Worm (Caenorhabditis elegans) whole organism, young adult: ENCODE data around the gene gtl-1.

ENCODE experiments used
- C06A6.2 ChIP-seq: fragments of 200-800 bp; sonication (Bioruptor generic); conservative IDR thresholded peaks from 2 replicates; pipeline ENCODE4 v1.3.6; 2022; ENCODE audit warnings: missing genetic modification characterization, missing compliant biosample characterization
- D2030.7 ChIP-seq: fragments of 200-800 bp; sonication (Bioruptor generic); IDR thresholded peaks from 2 replicates; pipeline ENCODE4 v1.3.6; 2022; ENCODE audit warnings: missing genetic modification reagents, missing genetic modification characterization, missing compliant biosample characterization
- F23B12.7 ChIP-seq: sonication (generic microtip); optimal IDR thresholded peaks from 2 replicates; lab custom pipeline; 2017; ENCODE audit warnings: missing genetic modification characterization, mild to moderate bottlenecking, missing compliant biosample characterization, antibody characterized with exemption, moderate library complexity; ENCODE audit not compliant: insufficient read depth
- K11D2.4 ChIP-seq: fragments of 200-800 bp; sonication (Bioruptor generic); IDR thresholded peaks from 2 replicates; pipeline ENCODE4 v1.3.6; 2022; ENCODE audit warnings: missing genetic modification reagents, missing genetic modification characterization, missing compliant biosample characterization
- T26A5.8 ChIP-seq: sonication (generic microtip); optimal IDR thresholded peaks from 2 replicates; lab custom pipeline; 2016; ENCODE audit warnings: missing genetic modification characterization, missing compliant biosample characterization
- Y53F4B.3 ChIP-seq: fragments of 200-800 bp; sonication (Bioruptor generic); IDR thresholded peaks from 2 replicates; pipeline ENCODE4 v1.3.6; 2022; ENCODE audit warnings: missing genetic modification reagents, missing genetic modification characterization, missing compliant biosample characterization
- Y53G8AR.9 ChIP-seq: fragments of 200-800 bp; sonication (Bioruptor generic); conservative IDR thresholded peaks from 2 replicates; pipeline ENCODE4 v1.3.6; 2022; ENCODE audit warnings: missing genetic modification reagents, missing genetic modification characterization, missing compliant biosample characterization
- cebp-1 ChIP-seq, 2 experiments: fragments of 200-800 bp in 1 of 2; sonication (Bioruptor generic) in 1 of 2; sonication (generic microtip) in 1 of 2; IDR thresholded peaks in 1 of 2; optimal IDR thresholded peaks in 1 of 2; 2 replicates each; pipeline versions ENCODE4 v1.3.6 to Lab custom; 2017 to 2022; ENCODE audit warnings: missing compliant biosample characterization in 2 of 2, missing genetic modification characterization in 2 of 2, mild to moderate bottlenecking in 1 of 2, missing genetic modification reagents in 1 of 2, moderate library complexity in 1 of 2
- dpff-1 ChIP-seq: sonication (generic microtip); optimal IDR thresholded peaks from 2 replicates; lab custom pipeline; 2017; ENCODE audit warnings: mild to moderate bottlenecking, missing genetic modification characterization, missing compliant biosample characterization
- efl-1 ChIP-seq: fragments of 150-350 bp; optimal IDR thresholded peaks from 2 replicates; lab custom pipeline; 2014; ENCODE audit warnings: missing biosample characterization, missing genetic modification reagents, missing genetic modification characterization
- egl-44 ChIP-seq: fragments of 200-800 bp; sonication (Bioruptor generic); IDR thresholded peaks from 2 replicates; pipeline ENCODE4 v1.3.6; 2022; ENCODE audit warnings: missing genetic modification reagents, missing genetic modification characterization, missing compliant biosample characterization
- ets-4 ChIP-seq: fragments of 200-800 bp; sonication (Bioruptor generic); optimal IDR thresholded peaks from 2 replicates; lab custom pipeline; 2018; ENCODE audit warnings: mild to moderate bottlenecking, missing genetic modification characterization, missing compliant biosample characterization
- him-1 ChIP-seq: sonication (generic microtip); optimal IDR thresholded peaks from 2 replicates; lab custom pipeline; 2016; ENCODE audit warnings: missing genotype, missing genetic modification reagents, missing genetic modification characterization, missing compliant biosample characterization
- hlh-26 ChIP-seq: fragments of 200-800 bp; sonication (Bioruptor generic); conservative IDR thresholded peaks from 2 replicates; pipeline ENCODE4 v1.3.6; 2022; ENCODE audit warnings: missing genetic modification reagents, missing genetic modification characterization, missing compliant biosample characterization
- hmg-1.2 ChIP-seq: fragments of 200-800 bp; sonication (Bioruptor generic); IDR thresholded peaks from 2 replicates; pipeline ENCODE4 v1.3.6; 2022; ENCODE audit warnings: missing genetic modification reagents, missing genetic modification characterization, missing compliant biosample characterization
- lag-1 ChIP-seq: fragments of 200-800 bp; sonication (Bioruptor generic); IDR thresholded peaks from 2 replicates; pipeline ENCODE4 v1.3.6; 2022; ENCODE audit warnings: missing genetic modification reagents, missing genetic modification characterization, missing compliant biosample characterization
- lin-40 ChIP-seq: sonication (generic microtip); optimal IDR thresholded peaks from 2 replicates; lab custom pipeline; 2016; ENCODE audit warnings: missing genetic modification characterization, mild to moderate bottlenecking, missing compliant biosample characterization, missing genotype, missing genetic modification reagents
- madf-10 ChIP-seq: sonication (generic microtip); optimal IDR thresholded peaks from 2 replicates; lab custom pipeline; 2016; ENCODE audit warnings: mild to moderate bottlenecking, missing genetic modification characterization, missing compliant biosample characterization
- nfya-2 ChIP-seq: fragments of 200-800 bp; sonication (Bioruptor generic); IDR thresholded peaks from 2 replicates; pipeline ENCODE4 v1.3.6; 2022; ENCODE audit warnings: missing genetic modification reagents, missing genetic modification characterization, missing compliant biosample characterization
- nhr-120 ChIP-seq: fragments of 200-800 bp; sonication (Bioruptor generic); IDR thresholded peaks from 2 replicates; pipeline ENCODE4 v1.3.6; 2022; ENCODE audit warnings: missing genetic modification characterization, missing compliant biosample characterization
- nhr-179 ChIP-seq: sonication (generic microtip); optimal IDR thresholded peaks from 2 replicates; lab custom pipeline; 2016; ENCODE audit warnings: mild to moderate bottlenecking, missing genetic modification characterization, missing compliant biosample characterization
- nhr-80 ChIP-seq: sonication (generic microtip); optimal IDR thresholded peaks from 2 replicates; lab custom pipeline; 2016; ENCODE audit warnings: missing genetic modification characterization, missing compliant biosample characterization
- nhr-90 ChIP-seq: sonication (generic microtip); optimal IDR thresholded peaks from 2 replicates; lab custom pipeline; 2016; ENCODE audit warnings: missing genotype, mild to moderate bottlenecking, missing genetic modification characterization, missing compliant biosample characterization
- pbrm-1 ChIP-seq: fragments of 200-800 bp; sonication (Bioruptor generic); IDR thresholded peaks from 2 replicates; pipeline ENCODE4 v1.3.6; 2022; ENCODE audit warnings: missing genetic modification reagents, missing genetic modification characterization, missing compliant biosample characterization
- repo-1 ChIP-seq: sonication (generic microtip); optimal IDR thresholded peaks from 2 replicates; lab custom pipeline; 2017; ENCODE audit warnings: mild to moderate bottlenecking, missing genetic modification characterization, missing compliant biosample characterization
- rpc-1 ChIP-seq, 2 experiments: fragments of 150-350 bp in 1 of 2; sonication (generic microtip) in 1 of 2; optimal IDR thresholded peaks; 2 replicates each; lab custom pipeline; 2014 to 2018; ENCODE audit warnings: missing biosample characterization in 1 of 2, missing genetic modification characterization in 1 of 2, missing genetic modification reagents in 1 of 2, missing genotype in 1 of 2
- snpc-3.4 ChIP-seq: sonication (generic microtip); optimal IDR thresholded peaks from 2 replicates; lab custom pipeline; 2017; ENCODE audit warnings: missing genetic modification characterization, mild to moderate bottlenecking, missing compliant biosample characterization, antibody characterized with exemption, moderate library complexity, missing genotype, missing genetic modification reagents
- tbp1 ChIP-seq: fragments of 200-800 bp; sonication (Bioruptor generic); optimal IDR thresholded peaks from 2 replicates; lab custom pipeline; 2018; ENCODE audit warnings: mild to moderate bottlenecking, missing genetic modification characterization, missing compliant biosample characterization
- tbx-9 ChIP-seq: sonication (generic microtip); optimal IDR thresholded peaks from 2 replicates; lab custom pipeline; 2016; ENCODE audit warnings: borderline replicate concordance, missing genetic modification characterization, inconsistent platforms, missing compliant biosample characterization
- unc-62 ChIP-seq: fragments of 150-350 bp; optimal IDR thresholded peaks from 2 replicates; lab custom pipeline; 2014; ENCODE audit warnings: missing biosample characterization, missing genetic modification reagents, missing genetic modification characterization
- zfh-2 ChIP-seq: fragments of 200-800 bp; sonication (Bioruptor generic); conservative IDR thresholded peaks from 2 replicates; pipeline ENCODE4 v1.3.6; 2022; ENCODE audit warnings: missing genetic modification reagents, missing genetic modification characterization, missing compliant biosample characterization
- ztf-22 ChIP-seq: fragments of 200-800 bp; sonication (Bioruptor generic); optimal IDR thresholded peaks from 2 replicates; lab custom pipeline; 2018; ENCODE audit warnings: mild to moderate bottlenecking, missing genetic modification characterization, moderate library complexity, missing compliant biosample characterization
- ztf-3 ChIP-seq: fragments of 200-800 bp; sonication (Bioruptor generic); optimal IDR thresholded peaks from 2 replicates; lab custom pipeline; 2018; ENCODE audit warnings: mild to moderate bottlenecking, missing genetic modification characterization, missing compliant biosample characterization
- ztf-6 ChIP-seq: fragments of 200-800 bp; sonication (Bioruptor generic); IDR thresholded peaks from 2 replicates; pipeline ENCODE4 v1.3.6; 2022; ENCODE audit warnings: missing genetic modification reagents, missing genetic modification characterization, missing compliant biosample characterization

gtl-1 gene

ce11 chrIV:11286112-11286511, 26.8 kb upstream of the gtl-1 start:
- no peak for TF ChIP-seq nhr-80 (tag; lab: Kevin White, UChicago)
- TF ChIP-seq Y53F4B.3 (GFP tag; lab: Robert Waterston, UW), result no peak
- no peak for TF ChIP-seq tbp1 (GFP tag; lab: Kevin White, UChicago)
- no peak for TF ChIP-seq hlh-26 (GFP tag; lab: Robert Waterston, UW)
- TF ChIP-seq F23B12.7 (tag; lab: Kevin White, UChicago), result no peak
- TF ChIP-seq snpc-3.4 (tag; lab: Kevin White, UChicago), result no peak
- no peak for TF ChIP-seq ztf-3 (GFP tag; lab: Kevin White, UChicago)
- TF ChIP-seq ztf-6 (GFP tag; lab: Robert Waterston, UW), result no peak
- no peak for TF ChIP-seq repo-1
- no peak for TF ChIP-seq zfh-2 (GFP tag; lab: Robert Waterston, UW)
- no peak for TF ChIP-seq him-1 (tag; lab: Kevin White, UChicago)
- TF ChIP-seq nhr-179 (tag; lab: Kevin White, UChicago), result no peak
- no peak for TF ChIP-seq rpc-1 (optimal IDR thresholded peaks at IDR 0.05; lab: Kevin White, UChicago)
- no peak for TF ChIP-seq rpc-1 (tag; optimal IDR thresholded peaks at IDR 0.05; lab: Kevin White, UChicago)
- no peak for TF ChIP-seq tbx-9 (tag; lab: Kevin White, UChicago)

ce11 chrIV:11285239-11285638, 25.9 kb upstream of the gtl-1 start:
- TF ChIP-seq cebp-1 (GFP tag; IDR thresholded peaks at IDR 0.05; lab: Robert Waterston, UW) (peak; percentile 51; the same call in 1 of the 2 replicates), cebp-1 (tag; optimal IDR thresholded peaks at IDR 0.05; lab: Kevin White, UChicago) (peak; percentile 69), efl-1 (GFP tag; lab: Kevin White, UChicago) (no peak)

- TF ChIP-seq Y53G8AR.9 (GFP tag; lab: Robert Waterston, UW), result no peak
- peak; percentile 52 for TF ChIP-seq unc-62
- TF ChIP-seq egl-44 (GFP tag; lab: Robert Waterston, UW), result 0 out of 2 replicates have a peak, but pooled peaks have one; percentile 20
- no peak for TF ChIP-seq dpff-1 (tag; lab: Kevin White, UChicago)
- TF ChIP-seq nhr-80 (tag; lab: Kevin White, UChicago), result peak; percentile 98
- 0 out of 2 replicates have a peak, but pooled peaks have one; percentile 27 for TF ChIP-seq cebp-1 (GFP tag; IDR thresholded peaks at IDR 0.05; lab: Robert Waterston, UW)
- TF ChIP-seq cebp-1 (tag; optimal IDR thresholded peaks at IDR 0.05; lab: Kevin White, UChicago), result no peak
- peak; percentile 50 for TF ChIP-seq hmg-1.2
- TF ChIP-seq ets-4, result peak; percentile 52
- TF ChIP-seq ztf-22, result peak; percentile 62
- TF ChIP-seq nhr-120, result no peak
- TF ChIP-seq nhr-90 (tag; lab: Kevin White, UChicago), result peak; percentile 50
- no peak for TF ChIP-seq nfya-2
Measured at ce11 chrIV:11284102-11284531, 24.8 kb upstream of the gtl-1 start.

- TF ChIP-seq madf-10 (tag; lab: Kevin White, UChicago), result no peak
- no peak for TF ChIP-seq lin-40
- TF ChIP-seq Y53F4B.3 (GFP tag; lab: Robert Waterston, UW), result no peak
- no peak for TF ChIP-seq C06A6.2
- TF ChIP-seq D2030.7 (GFP tag; lab: Robert Waterston, UW), result no peak
- TF ChIP-seq K11D2.4 (GFP tag; lab: Robert Waterston, UW), result no peak
- TF ChIP-seq pbrm-1 (GFP tag; lab: Robert Waterston, UW), result no peak
- TF ChIP-seq nfya-2, result no peak
- no peak for TF ChIP-seq T26A5.8
- TF ChIP-seq snpc-3.4 (tag; lab: Kevin White, UChicago), result no peak
- no peak for TF ChIP-seq lag-1 (GFP tag; lab: Robert Waterston, UW)
- TF ChIP-seq ztf-3 (GFP tag; lab: Kevin White, UChicago), result no peak
Measured at ce11 chrIV:11276026-11276425, 16.7 kb upstream of the gtl-1 start.
